Fruit fly (Drosophila melanogaster): ENCODE measurements around the gene Or67c.

The Or67c gene

dm6 chr3L:10247579-10247978 lies 3.1 kb upstream of the Or67c start:
- TF ChIP-seq CG11617 (GFP tag; optimal IDR thresholded peaks at IDR 0.05) (no peak), cic (GFP tag; optimal IDR thresholded peaks at IDR 0.05) (no peak), CG7101 (tag; optimal IDR thresholded peaks at IDR 0.05) (no peak), CG33017 (tag; optimal IDR thresholded peaks at IDR 0.05) (no peak), toe (GFP tag; optimal IDR thresholded peaks at IDR 0.05) (no peak), Mnt (GFP tag; optimal IDR thresholded peaks at IDR 0.05) (no peak)

- no peak for TF ChIP-seq cic (GFP tag; optimal IDR thresholded peaks at IDR 0.05)
- no peak for TF ChIP-seq CG7101 (tag; optimal IDR thresholded peaks at IDR 0.05)
- no peak for TF ChIP-seq Clk (GFP tag; optimal IDR thresholded peaks at IDR 0.05)
- no peak for TF ChIP-seq pad (GFP tag; optimal IDR thresholded peaks at IDR 0.05)
- TF ChIP-seq CG7045 (GFP tag; optimal IDR thresholded peaks at IDR 0.05), result no peak
- no peak for TF ChIP-seq Crg-1 (GFP tag; optimal IDR thresholded peaks at IDR 0.05)
- no peak for TF ChIP-seq tj (GFP tag; optimal IDR thresholded peaks at IDR 0.05)
- no peak for TF ChIP-seq bab1 (GFP tag; optimal IDR thresholded peaks at IDR 0.05)
- TF ChIP-seq CG1620 (GFP tag; optimal IDR thresholded peaks at IDR 0.05), result no peak
- no peak for TF ChIP-seq CG33017 (tag; optimal IDR thresholded peaks at IDR 0.05)
- TF ChIP-seq CG12768 (GFP tag; optimal IDR thresholded peaks at IDR 0.05), result no peak
- TF ChIP-seq ovo (GFP tag; optimal IDR thresholded peaks at IDR 0.05), result no peak
- TF ChIP-seq Mnt (GFP tag; optimal IDR thresholded peaks at IDR 0.05), result no peak
- TF ChIP-seq kay (GFP tag; ENCODE audit: borderline replicate concordance), result no peak
- TF ChIP-seq CG14711 (tag; optimal IDR thresholded peaks at IDR 0.05), result no peak
- no peak for TF ChIP-seq CG11617 (GFP tag; optimal IDR thresholded peaks at IDR 0.05)
- TF ChIP-seq cnc (optimal IDR thresholded peaks at IDR 0.05), result no peak
- TF ChIP-seq Hr96 (GFP tag; optimal IDR thresholded peaks at IDR 0.05), result no peak
These were observed 2.6 kb upstream of the Or67c start for dm6 chr3L:10247121-10247520.

dm6 chr3L:10246226-10246778 lies 1.8 kb upstream of the Or67c start:
- TF ChIP-seq CG14711 (tag; optimal IDR thresholded peaks at IDR 0.05), result no peak
- peak; percentile 97 for TF ChIP-seq pad (GFP tag; optimal IDR thresholded peaks at IDR 0.05)

- TF ChIP-seq Hr96 (GFP tag; optimal IDR thresholded peaks at IDR 0.05), result no peak
- TF ChIP-seq kay (GFP tag; ENCODE audit: borderline replicate concordance), result no peak
- TF ChIP-seq cic (GFP tag; optimal IDR thresholded peaks at IDR 0.05), result no peak
- TF ChIP-seq CG7045 (GFP tag; optimal IDR thresholded peaks at IDR 0.05), result no peak
- TF ChIP-seq toe (GFP tag; optimal IDR thresholded peaks at IDR 0.05), result no peak
- TF ChIP-seq ovo (GFP tag; optimal IDR thresholded peaks at IDR 0.05), result no peak
- TF ChIP-seq Mnt (GFP tag; optimal IDR thresholded peaks at IDR 0.05), result no peak
- TF ChIP-seq CG5204 (GFP tag; optimal IDR thresholded peaks at IDR 0.05), result no peak
- no peak for TF ChIP-seq CG33017 (tag; optimal IDR thresholded peaks at IDR 0.05)
- TF ChIP-seq CG7101 (tag; optimal IDR thresholded peaks at IDR 0.05), result no peak
- no peak for TF ChIP-seq CG11617 (GFP tag; optimal IDR thresholded peaks at IDR 0.05)
- TF ChIP-seq tj (GFP tag; optimal IDR thresholded peaks at IDR 0.05), result no peak
- no peak for TF ChIP-seq pad (GFP tag; optimal IDR thresholded peaks at IDR 0.05)
- TF ChIP-seq CG12768 (GFP tag; optimal IDR thresholded peaks at IDR 0.05), result no peak
These were observed 2.3 kb downstream of the Or67c start for dm6 chr3L:10242243-10242642.

dm6 chr3L:10238549-10238948 lies 6.0 kb downstream of the Or67c start:
- no peak for TF ChIP-seq CG7101 (tag; optimal IDR thresholded peaks at IDR 0.05)
- no peak for TF ChIP-seq Clk (GFP tag; optimal IDR thresholded peaks at IDR 0.05)
- TF ChIP-seq CG14711 (tag; optimal IDR thresholded peaks at IDR 0.05), result no peak
- TF ChIP-seq ovo (GFP tag; optimal IDR thresholded peaks at IDR 0.05), result no peak
- no peak for TF ChIP-seq bab1 (GFP tag; optimal IDR thresholded peaks at IDR 0.05)
- no peak for TF ChIP-seq CG12768 (GFP tag; optimal IDR thresholded peaks at IDR 0.05)
- TF ChIP-seq Hr96 (GFP tag; optimal IDR thresholded peaks at IDR 0.05), result no peak
- no peak for TF ChIP-seq CG7045 (GFP tag; optimal IDR thresholded peaks at IDR 0.05)
- no peak for TF ChIP-seq CG5204 (GFP tag; optimal IDR thresholded peaks at IDR 0.05)
- no peak for TF ChIP-seq tj (GFP tag; optimal IDR thresholded peaks at IDR 0.05)
- no peak for TF ChIP-seq toe (GFP tag; optimal IDR thresholded peaks at IDR 0.05)
- no peak for TF ChIP-seq Crg-1 (GFP tag; optimal IDR thresholded peaks at IDR 0.05)
- no peak for TF ChIP-seq CG1620 (GFP tag; optimal IDR thresholded peaks at IDR 0.05)

dm6 chr3L:10233025-10233424 lies 11.5 kb downstream of the Or67c start:
- TF ChIP-seq CG33017 (tag; optimal IDR thresholded peaks at IDR 0.05), result no peak
- no peak for TF ChIP-seq Clk (GFP tag; optimal IDR thresholded peaks at IDR 0.05)
- TF ChIP-seq CG7101 (tag; optimal IDR thresholded peaks at IDR 0.05), result no peak
- TF ChIP-seq cic (GFP tag; optimal IDR thresholded peaks at IDR 0.05), result no peak

- TF ChIP-seq CG7045 (GFP tag; optimal IDR thresholded peaks at IDR 0.05) (no peak), pad (GFP tag; optimal IDR thresholded peaks at IDR 0.05) (no peak), cic (GFP tag; optimal IDR thresholded peaks at IDR 0.05) (no peak), Hr96 (GFP tag; optimal IDR thresholded peaks at IDR 0.05) (no peak), CG14711 (tag; optimal IDR thresholded peaks at IDR 0.05) (no peak), CG5204 (GFP tag; optimal IDR thresholded peaks at IDR 0.05) (no peak), kay (GFP tag; ENCODE audit: borderline replicate concordance) (no peak), ovo (GFP tag; optimal IDR thresholded peaks at IDR 0.05) (no peak), CG7101 (tag; optimal IDR thresholded peaks at IDR 0.05) (no peak), CG11617 (GFP tag; optimal IDR thresholded peaks at IDR 0.05) (no peak), tj (GFP tag; optimal IDR thresholded peaks at IDR 0.05) (no peak), Clk (GFP tag; optimal IDR thresholded peaks at IDR 0.05) (no peak), CG1620 (GFP tag; optimal IDR thresholded peaks at IDR 0.05) (no peak), cnc (optimal IDR thresholded peaks at IDR 0.05) (no peak), Crg-1 (GFP tag; optimal IDR thresholded peaks at IDR 0.05) (no peak), Mnt (GFP tag; optimal IDR thresholded peaks at IDR 0.05) (no peak), toe (GFP tag; optimal IDR thresholded peaks at IDR 0.05) (no peak), CG33017 (tag; optimal IDR thresholded peaks at IDR 0.05) (no peak), CG12768 (GFP tag; optimal IDR thresholded peaks at IDR 0.05) (no peak)
These were observed 14.0 kb downstream of the Or67c start for dm6 chr3L:10230542-10230941.

Measured in whole organism, adult.